Worm (Caenorhabditis elegans): Measurements from ENCODE around the gene ZC404.15.

The ZC404.15 gene

DNA sequence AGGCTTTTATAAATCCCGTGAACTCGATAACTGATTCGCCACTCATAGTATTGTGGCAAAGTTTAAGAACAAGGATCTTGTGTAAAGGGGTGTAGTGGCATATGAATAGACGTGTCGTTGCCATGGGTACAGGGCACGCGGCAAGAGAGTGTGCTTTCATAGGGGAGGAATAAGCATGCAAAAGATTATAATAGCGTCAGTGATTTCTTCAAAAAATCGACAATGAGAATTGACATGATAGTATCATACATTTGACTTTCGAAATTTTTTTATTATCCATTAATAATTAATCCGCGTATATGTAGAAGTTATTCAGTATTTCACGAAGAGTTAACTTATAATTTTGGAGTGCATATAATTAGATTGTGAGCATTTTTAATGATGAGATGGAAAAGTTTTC is 15.3 kb upstream of the ZC404.15 start, which contains the start of gene bbs-8:
Gene bbs-8, minus strand, starts transcription at position 101 of the 400 bp plus-strand sequence.
- TF ChIP-seq T20F7.1 (GFP tag; optimal IDR thresholded peaks at IDR 0.05): no peak
- no peak for TF ChIP-seq set-16 (GFP tag; IDR thresholded peaks at IDR 0.05)
- TF ChIP-seq ceh-20 (GFP tag; IDR thresholded peaks at IDR 0.05): no peak
- TF ChIP-seq egl-43 (GFP tag; IDR thresholded peaks at IDR 0.05): no peak
- TF ChIP-seq nhr-25 (tag; optimal IDR thresholded peaks at IDR 0.05; ENCODE audit: borderline replicate concordance, insufficient read depth): no peak
- TF ChIP-seq Y75B8A.6 (GFP tag; IDR thresholded peaks at IDR 0.05): no peak
- no peak for TF ChIP-seq rbr-2 (tag; optimal IDR thresholded peaks at IDR 0.05)
- TF ChIP-seq aha-1 (tag): peak; percentile 44

DNA sequence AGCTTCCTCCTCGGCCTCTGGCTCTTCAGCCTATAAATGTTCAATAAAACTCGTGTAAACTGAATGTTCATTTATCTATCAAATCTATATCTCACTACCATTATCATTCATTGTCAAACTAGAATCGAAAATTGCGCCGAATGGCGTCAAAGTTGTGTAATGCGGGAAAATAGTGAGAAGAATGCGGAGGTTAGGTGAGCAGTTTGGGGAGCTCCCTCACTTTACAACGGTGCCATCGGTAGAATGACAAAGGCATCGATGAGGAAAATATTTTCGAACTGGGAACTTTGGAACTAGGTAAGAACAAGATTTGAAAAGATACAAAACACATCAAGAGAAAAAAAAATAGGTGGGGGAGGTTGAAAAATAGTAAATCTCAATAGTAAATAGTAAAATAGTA is 12.7 kb upstream of the ZC404.15 start:
- TF ChIP-seq snpc-1.2 (GFP tag; IDR thresholded peaks at IDR 0.05): no peak
- TF ChIP-seq duxl-1 (tag; optimal IDR thresholded peaks at IDR 0.05; ENCODE audit: poor library complexity): no peak
- no peak for TF ChIP-seq php-3 (GFP tag; IDR thresholded peaks at IDR 0.05)
- TF ChIP-seq aly-2 (tag; optimal IDR thresholded peaks at IDR 0.05): no peak
- TF ChIP-seq daf-12 (tag; optimal IDR thresholded peaks at IDR 0.05): no peak
- no peak for TF ChIP-seq ceh-32 (tag; optimal IDR thresholded peaks at IDR 0.05; ENCODE audit: poor library complexity)
- no peak for TF ChIP-seq ctbp-1 (GFP tag; IDR thresholded peaks at IDR 0.05)
- no peak for TF ChIP-seq hif-1 (tag; optimal IDR thresholded peaks at IDR 0.05)
- no peak for TF ChIP-seq ama-1 (optimal IDR thresholded peaks at IDR 0.05)
- no peak for TF ChIP-seq dmd-6 (GFP tag; IDR thresholded peaks at IDR 0.05)
- TF ChIP-seq hmg-1.1 (GFP tag; IDR thresholded peaks at IDR 0.05): no peak
- no peak for TF ChIP-seq F37D6.2 (tag; optimal IDR thresholded peaks at IDR 0.05)
- no peak for TF ChIP-seq ceh-28 (tag; optimal IDR thresholded peaks at IDR 0.05)
- TF ChIP-seq zfp-2 (tag; optimal IDR thresholded peaks at IDR 0.05): no peak
- no peak for TF ChIP-seq fkh-10 (GFP tag; optimal IDR thresholded peaks at IDR 0.05)
- TF ChIP-seq lin-1 (GFP tag; IDR thresholded peaks at IDR 0.05): no peak

DNA sequence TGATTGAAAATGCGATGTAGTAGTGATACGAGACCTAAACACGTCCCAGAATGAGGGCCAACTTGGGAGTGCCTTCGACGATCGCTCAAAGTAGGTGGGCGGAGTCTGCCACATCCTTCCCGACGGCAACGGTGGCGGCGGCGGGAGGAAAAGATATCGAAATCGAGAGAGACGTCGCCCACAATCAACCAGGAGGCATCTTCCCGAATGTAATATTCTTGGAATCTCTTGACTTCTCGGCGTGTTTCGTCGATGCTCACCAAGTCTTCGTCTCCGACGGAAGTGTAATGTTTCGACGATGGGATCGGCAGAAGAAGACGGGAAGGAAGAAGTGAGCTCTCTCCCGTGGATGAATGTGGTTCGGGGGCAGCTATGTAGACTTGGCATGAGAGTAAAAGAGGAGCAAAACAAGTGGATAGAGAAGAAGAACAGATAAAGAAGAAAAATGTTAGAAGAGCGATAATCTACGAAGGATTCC is 11.8 kb upstream of the ZC404.15 start, which contains the start of the genes T25F10.1 and clik-1:
Gene T25F10.1, plus strand, starts transcription at position 51 of the 478 bp plus-strand sequence.
Gene clik-1, minus strand, starts transcription at position 281 of the 478 bp plus-strand sequence.
- peak; percentile 42 for TF ChIP-seq hlh-11 (tag; optimal IDR thresholded peaks at IDR 0.05)
- peak in 1 of 2 experiments; percentile 81 for TF ChIP-seq daf-16 (GFP tag; optimal IDR thresholded peaks at IDR 0.05)
- TF ChIP-seq daf-16 (tag; optimal IDR thresholded peaks at IDR 0.05): no peak
- TF ChIP-seq aha-1 (tag): peak; percentile 40
- TF ChIP-seq nhr-11 (tag; optimal IDR thresholded peaks at IDR 0.05): peak; percentile 53
- no peak for TF ChIP-seq ceh-20 (GFP tag; IDR thresholded peaks at IDR 0.05)
- TF ChIP-seq egl-27 (tag; optimal IDR thresholded peaks at IDR 0.05): no peak
- TF ChIP-seq ZK337.2 (GFP tag; IDR thresholded peaks at IDR 0.05): no peak
- TF ChIP-seq ceh-44 (GFP tag; IDR thresholded peaks at IDR 0.05): no peak
- TF ChIP-seq mxl-3 (GFP tag; optimal IDR thresholded peaks at IDR 0.05): peak; percentile 42
- TF ChIP-seq dmd-9 (GFP tag; IDR thresholded peaks at IDR 0.05): no peak
- no peak for TF ChIP-seq lin-38 (GFP tag; IDR thresholded peaks at IDR 0.05)
- TF ChIP-seq nhr-6 (tag; optimal IDR thresholded peaks at IDR 0.05): no peak

DNA sequence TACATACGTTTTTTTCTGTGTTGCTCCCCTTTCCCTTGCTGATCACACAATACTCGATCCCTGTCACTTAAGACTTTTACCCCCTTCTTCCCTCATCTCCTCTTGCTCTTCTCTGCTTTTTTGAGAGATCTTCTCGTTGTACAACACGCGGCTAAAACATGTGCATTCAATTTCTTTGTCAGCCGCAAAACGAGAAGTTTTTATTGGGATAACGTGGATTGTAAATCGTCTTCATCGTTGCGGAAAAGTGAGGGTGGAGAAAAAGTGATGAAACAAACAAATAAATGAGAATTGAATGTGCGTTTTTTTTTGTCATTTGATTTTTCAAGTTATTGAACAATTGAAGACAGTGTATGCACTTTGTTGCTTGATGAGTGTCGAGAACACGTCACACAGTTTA is 10.8 kb upstream of the ZC404.15 start:
- no peak for TF ChIP-seq nhr-25 (tag; optimal IDR thresholded peaks at IDR 0.05; ENCODE audit: borderline replicate concordance, insufficient read depth)
- TF ChIP-seq spr-3 (GFP tag; optimal IDR thresholded peaks at IDR 0.05): no peak
- TF ChIP-seq ctbp-1 (GFP tag; IDR thresholded peaks at IDR 0.05): no peak

All from whole organism, L4 larva.